Worm (Caenorhabditis elegans) whole organism, early embryonic: Measurements from ENCODE around the gene taf-7.2.

Experiments used
- B0310.2 ChIP-seq: sonication (generic microtip); optimal IDR thresholded peaks from 2 replicates; lab custom pipeline; 2016; ENCODE audit warnings: mild to moderate bottlenecking, missing genetic modification characterization, missing compliant biosample characterization
- F13C5.2 ChIP-seq: sonication (generic microtip); optimal IDR thresholded peaks from 2 replicates; lab custom pipeline; 2017; ENCODE audit warnings: mild to moderate bottlenecking, missing genetic modification characterization, inconsistent platforms, missing compliant biosample characterization
- aly-1 ChIP-seq: sonication (generic microtip); optimal IDR thresholded peaks from 2 replicates; lab custom pipeline; 2016; ENCODE audit warnings: missing genetic modification characterization, missing compliant biosample characterization
- ama-1 ChIP-seq: fragments of 150-350 bp; optimal IDR thresholded peaks from 2 replicates; lab custom pipeline; 2014
- ceh-13 ChIP-seq: fragments of 200-800 bp; sonication (Bioruptor generic); optimal IDR thresholded peaks from 2 replicates; lab custom pipeline; 2018; ENCODE audit warnings: mild to moderate bottlenecking, missing genetic modification characterization, missing compliant biosample characterization
- ceh-36 ChIP-seq: sonication (generic microtip); optimal IDR thresholded peaks from 2 replicates; lab custom pipeline; 2016; ENCODE audit warnings: missing genetic modification characterization, inconsistent platforms, missing compliant biosample characterization
- ets-7 ChIP-seq: sonication (generic microtip); optimal IDR thresholded peaks from 2 replicates; lab custom pipeline; 2016; ENCODE audit warnings: missing genotype, missing genetic modification characterization, missing compliant biosample characterization
- flt-1 ChIP-seq: fragments of 200-800 bp; sonication (Bioruptor generic); IDR thresholded peaks from 2 replicates; pipeline ENCODE4 v1.3.6; 2022; ENCODE audit warnings: missing genetic modification characterization, missing compliant biosample characterization
- hmbx-1 ChIP-seq: sonication (generic microtip); optimal IDR thresholded peaks from 2 replicates; lab custom pipeline; 2016; ENCODE audit warnings: mild to moderate bottlenecking, missing genetic modification characterization, missing compliant biosample characterization
- hmg-4 ChIP-seq: fragments of 200-800 bp; sonication (Bioruptor generic); optimal IDR thresholded peaks from 2 replicates; lab custom pipeline; 2018; ENCODE audit warnings: mild to moderate bottlenecking, missing genetic modification characterization, missing compliant biosample characterization
- hnd-1 ChIP-seq: sonication (generic microtip); optimal IDR thresholded peaks from 2 replicates; lab custom pipeline; 2016; ENCODE audit warnings: missing genetic modification characterization, missing compliant biosample characterization
- pes-1 ChIP-seq: fragments of 200-800 bp; sonication (Bioruptor generic); IDR thresholded peaks from 2 replicates; pipeline ENCODE4 v1.3.6; 2022; ENCODE audit warnings: missing genetic modification reagents, missing genetic modification characterization, missing compliant biosample characterization
- scrt-1 ChIP-seq: fragments of 200-800 bp; sonication (Bioruptor generic); IDR thresholded peaks from 2 replicates; pipeline ENCODE4 v1.3.6; 2022; ENCODE audit warnings: missing genetic modification characterization, missing compliant biosample characterization
- sea-1 ChIP-seq: fragments of 200-800 bp; sonication (Bioruptor generic); conservative IDR thresholded peaks from 2 replicates; pipeline ENCODE4 v1.3.6; 2022; ENCODE audit warnings: missing genetic modification characterization, missing compliant biosample characterization
- tbx-11 ChIP-seq: fragments of 200-800 bp; sonication (Bioruptor generic); IDR thresholded peaks from 2 replicates; pipeline ENCODE4 v1.3.6; 2022; ENCODE audit warnings: missing genetic modification characterization, missing compliant biosample characterization
- tbx-37 ChIP-seq: fragments of 200-800 bp; sonication (Bioruptor generic); conservative IDR thresholded peaks from 2 replicates; pipeline ENCODE4 v1.3.6; 2022; ENCODE audit warnings: missing genetic modification reagents, missing genetic modification characterization, missing compliant biosample characterization
- tra-4 ChIP-seq: sonication (generic microtip); optimal IDR thresholded peaks from 2 replicates; lab custom pipeline; 2017; ENCODE audit warnings: missing genetic modification characterization, missing compliant biosample characterization

taf-7.2 gene

ce11 chrIII:12673382-12673970 lies at the start of gene taf-7.2, which contains the start of gene elpc-2:
taf-7.2 (minus strand) TSS chrIII:12673423.
elpc-2 (plus strand) TSS chrIII:12673677.
- peak; percentile 30; the same call in 1 of the 2 replicates for TF ChIP-seq pes-1 (GFP tag; lab: Robert Waterston, UW)
- no peak for TF ChIP-seq scrt-1
- TF ChIP-seq hnd-1 (tag; lab: Kevin White, UChicago): peak; percentile 11
- TF ChIP-seq tbx-37: peak; percentile 54
- TF ChIP-seq ama-1 (lab: Kevin White, UChicago): no peak
- no peak for TF ChIP-seq hmbx-1 (tag; lab: Kevin White, UChicago)

ce11 chrIII:12714266-12714665 lies 41.0 kb upstream of the taf-7.2 start, which contains the start of gene ssl-1:
ssl-1 (plus strand) TSS chrIII:12714566.
- TF ChIP-seq ama-1 (lab: Kevin White, UChicago) (no peak), aly-1 (tag; lab: Kevin White, UChicago) (no peak), tra-4 (tag; lab: Kevin White, UChicago) (no peak), ceh-13 (GFP tag; lab: Kevin White, UChicago) (no peak), ceh-36 (tag; lab: Kevin White, UChicago) (no peak), tbx-11 (no peak)

ce11 chrIII:12713862-12714261 lies 40.6 kb upstream of the taf-7.2 start:
- TF ChIP-seq hmg-4 (GFP tag; lab: Kevin White, UChicago): no peak
- TF ChIP-seq tbx-11: no peak
- no peak for TF ChIP-seq sea-1 (GFP tag; lab: Robert Waterston, UW)
- TF ChIP-seq ama-1 (lab: Kevin White, UChicago): peak; percentile 66
- TF ChIP-seq tra-4 (tag; lab: Kevin White, UChicago): no peak
- peak; percentile 27 for TF ChIP-seq F13C5.2 (tag; lab: Kevin White, UChicago)
- TF ChIP-seq scrt-1: no peak

- no peak for TF ChIP-seq hmg-4 (GFP tag; lab: Kevin White, UChicago)
- no peak for TF ChIP-seq flt-1 (GFP tag; lab: Robert Waterston, UW)
- no peak for TF ChIP-seq pes-1 (GFP tag; lab: Robert Waterston, UW)
- no peak for TF ChIP-seq sea-1 (GFP tag; lab: Robert Waterston, UW)
- no peak for TF ChIP-seq B0310.2 (tag; lab: Kevin White, UChicago)
- TF ChIP-seq ets-7: no peak
- no peak for TF ChIP-seq ceh-13 (GFP tag; lab: Kevin White, UChicago)
- no peak for TF ChIP-seq F13C5.2 (tag; lab: Kevin White, UChicago)
- TF ChIP-seq aly-1 (tag; lab: Kevin White, UChicago): no peak
- TF ChIP-seq hmbx-1 (tag; lab: Kevin White, UChicago): no peak
- TF ChIP-seq tbx-37: no peak
- no peak for TF ChIP-seq hnd-1 (tag; lab: Kevin White, UChicago)
- no peak for TF ChIP-seq scrt-1
- no peak for TF ChIP-seq tbx-11
- no peak for TF ChIP-seq ceh-36 (tag; lab: Kevin White, UChicago)
- TF ChIP-seq tra-4 (tag; lab: Kevin White, UChicago): no peak
- no peak for TF ChIP-seq ama-1 (lab: Kevin White, UChicago)
Measured at ce11 chrIII:12711682-12712081, 38.5 kb upstream of the taf-7.2 start.

- TF ChIP-seq aly-1 (tag; lab: Kevin White, UChicago) (no peak), flt-1 (GFP tag; lab: Robert Waterston, UW) (no peak), sea-1 (GFP tag; lab: Robert Waterston, UW) (no peak), hmg-4 (GFP tag; lab: Kevin White, UChicago) (peak; percentile 20), ceh-13 (GFP tag; lab: Kevin White, UChicago) (no peak), hnd-1 (tag; lab: Kevin White, UChicago) (no peak), F13C5.2 (tag; lab: Kevin White, UChicago) (peak; percentile 29), B0310.2 (tag; lab: Kevin White, UChicago) (no peak), tbx-37 (0 out of 2 replicates have a peak, but pooled peaks have one; percentile 2), hmbx-1 (tag; lab: Kevin White, UChicago) (no peak), scrt-1 (no peak), ets-7 (no peak), ama-1 (lab: Kevin White, UChicago) (no peak)
Measured at ce11 chrIII:12711217-12711616, 38.0 kb upstream of the taf-7.2 start, which contains the start of gene hut-1. hut-1 (plus strand) TSS chrIII:12711560.

- TF ChIP-seq tra-4 (tag; lab: Kevin White, UChicago): no peak
- no peak for TF ChIP-seq pes-1 (GFP tag; lab: Robert Waterston, UW)
- no peak for TF ChIP-seq ceh-36 (tag; lab: Kevin White, UChicago)
- TF ChIP-seq scrt-1: no peak
- TF ChIP-seq F13C5.2 (tag; lab: Kevin White, UChicago): no peak
- no peak for TF ChIP-seq hmbx-1 (tag; lab: Kevin White, UChicago)
- TF ChIP-seq ama-1 (lab: Kevin White, UChicago): no peak
- no peak for TF ChIP-seq ets-7
- no peak for TF ChIP-seq sea-1 (GFP tag; lab: Robert Waterston, UW)
Measured at ce11 chrIII:12703237-12703636, 30.0 kb upstream of the taf-7.2 start.

ce11 chrIII:12702375-12702774 lies 29.2 kb upstream of the taf-7.2 start:
- no peak for TF ChIP-seq ceh-36 (tag; lab: Kevin White, UChicago)
- TF ChIP-seq pes-1 (GFP tag; lab: Robert Waterston, UW): no peak
- no peak for TF ChIP-seq tbx-11
- no peak for TF ChIP-seq ama-1 (lab: Kevin White, UChicago)
- no peak for TF ChIP-seq ceh-13 (GFP tag; lab: Kevin White, UChicago)
- TF ChIP-seq flt-1 (GFP tag; lab: Robert Waterston, UW): no peak
- no peak for TF ChIP-seq ets-7
- no peak for TF ChIP-seq aly-1 (tag; lab: Kevin White, UChicago)
- no peak for TF ChIP-seq sea-1 (GFP tag; lab: Robert Waterston, UW)
- TF ChIP-seq B0310.2 (tag; lab: Kevin White, UChicago): no peak
- no peak for TF ChIP-seq scrt-1
- no peak for TF ChIP-seq F13C5.2 (tag; lab: Kevin White, UChicago)
- no peak for TF ChIP-seq tra-4 (tag; lab: Kevin White, UChicago)
- TF ChIP-seq hnd-1 (tag; lab: Kevin White, UChicago): no peak
